Worm (Caenorhabditis elegans): ENCODE measurements around the gene F11D11.6.

Gene F11D11.6

ce11 chrV:18782747-18783146 lies 29.8 kb upstream of the F11D11.6 start:
- TF ChIP-seq hmbx-1 (tag; optimal IDR thresholded peaks at IDR 0.05) (no peak), B0310.2 (tag; optimal IDR thresholded peaks at IDR 0.05) (no peak), hnd-1 (tag; optimal IDR thresholded peaks at IDR 0.05) (no peak), sea-1 (GFP tag; conservative IDR thresholded peaks at IDR 0.05) (no peak), scrt-1 (GFP tag; IDR thresholded peaks at IDR 0.05) (no peak), ama-1 (optimal IDR thresholded peaks at IDR 0.05) (no peak), hmg-4 (GFP tag; optimal IDR thresholded peaks at IDR 0.05) (no peak), tbx-11 (GFP tag; IDR thresholded peaks at IDR 0.05) (no peak), ceh-13 (GFP tag; optimal IDR thresholded peaks at IDR 0.05) (no peak), ceh-36 (tag; optimal IDR thresholded peaks at IDR 0.05) (no peak), pes-1 (GFP tag; IDR thresholded peaks at IDR 0.05) (no peak)

ce11 chrV:18780605-18781004 lies 27.7 kb upstream of the F11D11.6 start:
- TF ChIP-seq tbx-37 (GFP tag; conservative IDR thresholded peaks at IDR 0.05): no peak
- no peak for TF ChIP-seq pes-1 (GFP tag; IDR thresholded peaks at IDR 0.05)
- TF ChIP-seq ets-7 (tag; optimal IDR thresholded peaks at IDR 0.05): no peak
- no peak for TF ChIP-seq ceh-13 (GFP tag; optimal IDR thresholded peaks at IDR 0.05)
- no peak for TF ChIP-seq ama-1 (optimal IDR thresholded peaks at IDR 0.05)
- no peak for TF ChIP-seq flt-1 (GFP tag; IDR thresholded peaks at IDR 0.05)
- no peak for TF ChIP-seq tbx-11 (GFP tag; IDR thresholded peaks at IDR 0.05)
- TF ChIP-seq tra-4 (tag; optimal IDR thresholded peaks at IDR 0.05): no peak
- TF ChIP-seq B0310.2 (tag; optimal IDR thresholded peaks at IDR 0.05): no peak
- no peak for TF ChIP-seq sea-1 (GFP tag; conservative IDR thresholded peaks at IDR 0.05)
- no peak for TF ChIP-seq F13C5.2 (tag; optimal IDR thresholded peaks at IDR 0.05)
- TF ChIP-seq hmbx-1 (tag; optimal IDR thresholded peaks at IDR 0.05): no peak
- no peak for TF ChIP-seq aly-1 (tag; optimal IDR thresholded peaks at IDR 0.05)
- TF ChIP-seq ceh-36 (tag; optimal IDR thresholded peaks at IDR 0.05): no peak
- no peak for TF ChIP-seq scrt-1 (GFP tag; IDR thresholded peaks at IDR 0.05)
- no peak for TF ChIP-seq hmg-4 (GFP tag; optimal IDR thresholded peaks at IDR 0.05)
- TF ChIP-seq hnd-1 (tag; optimal IDR thresholded peaks at IDR 0.05): no peak

ce11 chrV:18776245-18776737 lies 23.4 kb upstream of the F11D11.6 start, which contains the start of gene Y17D7B.4:
Gene Y17D7B.4, minus strand, starts transcription at chrV:18776687.
- TF ChIP-seq tbx-37 (GFP tag; conservative IDR thresholded peaks at IDR 0.05) (no peak), pes-1 (GFP tag; IDR thresholded peaks at IDR 0.05) (no peak), hmg-4 (GFP tag; optimal IDR thresholded peaks at IDR 0.05) (no peak), scrt-1 (GFP tag; IDR thresholded peaks at IDR 0.05) (no peak), sea-1 (GFP tag; conservative IDR thresholded peaks at IDR 0.05) (no peak), aly-1 (tag; optimal IDR thresholded peaks at IDR 0.05) (no peak), ceh-36 (tag; optimal IDR thresholded peaks at IDR 0.05) (no peak), hmbx-1 (tag; optimal IDR thresholded peaks at IDR 0.05) (no peak), ets-7 (tag; optimal IDR thresholded peaks at IDR 0.05) (no peak), ama-1 (optimal IDR thresholded peaks at IDR 0.05) (no peak), F13C5.2 (tag; optimal IDR thresholded peaks at IDR 0.05) (no peak), flt-1 (GFP tag; IDR thresholded peaks at IDR 0.05) (no peak), ceh-13 (GFP tag; optimal IDR thresholded peaks at IDR 0.05) (no peak), tbx-11 (GFP tag; IDR thresholded peaks at IDR 0.05) (no peak), B0310.2 (tag; optimal IDR thresholded peaks at IDR 0.05) (no peak)

ce11 chrV:18772761-18773160 lies 19.8 kb upstream of the F11D11.6 start, which contains the start of gene clec-257:
Gene clec-257, plus strand, starts transcription at chrV:18773061.
- TF ChIP-seq B0310.2 (tag; optimal IDR thresholded peaks at IDR 0.05) (no peak), scrt-1 (GFP tag; IDR thresholded peaks at IDR 0.05) (no peak), ama-1 (optimal IDR thresholded peaks at IDR 0.05) (no peak), tbx-11 (GFP tag; IDR thresholded peaks at IDR 0.05) (no peak), tbx-37 (GFP tag; conservative IDR thresholded peaks at IDR 0.05) (no peak), tra-4 (tag; optimal IDR thresholded peaks at IDR 0.05) (no peak)

- TF ChIP-seq pes-1 (GFP tag; IDR thresholded peaks at IDR 0.05): no peak
- TF ChIP-seq flt-1 (GFP tag; IDR thresholded peaks at IDR 0.05): no peak
- TF ChIP-seq B0310.2 (tag; optimal IDR thresholded peaks at IDR 0.05): no peak
- TF ChIP-seq tra-4 (tag; optimal IDR thresholded peaks at IDR 0.05): no peak
Observed at ce11 chrV:18771804-18772386, 19.0 kb upstream of the F11D11.6 start.

ce11 chrV:18771390-18771789 lies 18.5 kb upstream of the F11D11.6 start, which contains the start of gene clec-256:
Gene clec-256, plus strand, starts transcription at chrV:18771690.
- no peak for TF ChIP-seq aly-1 (tag; optimal IDR thresholded peaks at IDR 0.05)

ce11 chrV:18770623-18771022 lies 17.7 kb upstream of the F11D11.6 start, which contains the start of gene clec-255:
Gene clec-255, minus strand, starts transcription at chrV:18770723.
- TF ChIP-seq tra-4 (tag; optimal IDR thresholded peaks at IDR 0.05) (no peak), tbx-11 (GFP tag; IDR thresholded peaks at IDR 0.05) (no peak), ets-7 (tag; optimal IDR thresholded peaks at IDR 0.05) (no peak), sea-1 (GFP tag; conservative IDR thresholded peaks at IDR 0.05) (no peak), scrt-1 (GFP tag; IDR thresholded peaks at IDR 0.05) (no peak), pes-1 (GFP tag; IDR thresholded peaks at IDR 0.05) (no peak), ceh-13 (GFP tag; optimal IDR thresholded peaks at IDR 0.05) (no peak), B0310.2 (tag; optimal IDR thresholded peaks at IDR 0.05) (no peak), F13C5.2 (tag; optimal IDR thresholded peaks at IDR 0.05) (no peak), ama-1 (optimal IDR thresholded peaks at IDR 0.05) (no peak), tbx-37 (GFP tag; conservative IDR thresholded peaks at IDR 0.05) (no peak), hmg-4 (GFP tag; optimal IDR thresholded peaks at IDR 0.05) (no peak), flt-1 (GFP tag; IDR thresholded peaks at IDR 0.05) (no peak), ceh-36 (tag; optimal IDR thresholded peaks at IDR 0.05) (no peak), hnd-1 (tag; optimal IDR thresholded peaks at IDR 0.05) (no peak), hmbx-1 (tag; optimal IDR thresholded peaks at IDR 0.05) (no peak), aly-1 (tag; optimal IDR thresholded peaks at IDR 0.05) (no peak)

ce11 chrV:18769902-18770301 lies 17.0 kb upstream of the F11D11.6 start:
- TF ChIP-seq sea-1 (GFP tag; conservative IDR thresholded peaks at IDR 0.05): no peak
- TF ChIP-seq ceh-13 (GFP tag; optimal IDR thresholded peaks at IDR 0.05): no peak
